Worm (Caenorhabditis elegans) whole organism, young adult: Measurements from ENCODE around the gene parp-2.

ENCODE experiments used
- B0261.1 ChIP-seq: sonication (generic microtip); optimal IDR thresholded peaks from 2 replicates; lab custom pipeline; 2016; ENCODE audit warnings: mild to moderate bottlenecking, missing genetic modification characterization, moderate library complexity, missing compliant biosample characterization
- C06A6.2 ChIP-seq: fragments of 200-800 bp; sonication (Bioruptor generic); conservative IDR thresholded peaks from 2 replicates; pipeline ENCODE4 v1.3.6; 2022; ENCODE audit warnings: missing genetic modification characterization, missing compliant biosample characterization
- F23B12.7 ChIP-seq: sonication (generic microtip); optimal IDR thresholded peaks from 2 replicates; lab custom pipeline; 2017; ENCODE audit warnings: missing genetic modification characterization, mild to moderate bottlenecking, missing compliant biosample characterization, antibody characterized with exemption, moderate library complexity; ENCODE audit not compliant: insufficient read depth
- F37B4.10 ChIP-seq: fragments of 200-800 bp; sonication (Bioruptor generic); IDR thresholded peaks from 2 replicates; pipeline ENCODE4 v1.3.6; 2022; ENCODE audit warnings: missing genetic modification characterization, missing compliant biosample characterization
- F57A8.1 ChIP-seq: fragments of 200-800 bp; sonication (Bioruptor generic); optimal IDR thresholded peaks from 2 replicates; lab custom pipeline; 2018; ENCODE audit warnings: mild to moderate bottlenecking, missing genetic modification characterization, moderate library complexity, missing compliant biosample characterization
- K12H6.12 ChIP-seq: fragments of 200-800 bp; sonication (Bioruptor generic); optimal IDR thresholded peaks from 2 replicates; lab custom pipeline; 2018; ENCODE audit warnings: mild to moderate bottlenecking, missing genetic modification characterization, missing compliant biosample characterization
- T07F8.4 ChIP-seq: sonication (generic microtip); optimal IDR thresholded peaks from 2 replicates; lab custom pipeline; 2016; ENCODE audit warnings: mild to moderate bottlenecking, missing genetic modification characterization, moderate library complexity, missing compliant biosample characterization
- Y67H2A.10 ChIP-seq: fragments of 200-800 bp; sonication (Bioruptor generic); conservative IDR thresholded peaks from 2 replicates; pipeline ENCODE4 v1.3.6; 2022; ENCODE audit warnings: missing genetic modification reagents, missing genetic modification characterization, missing compliant biosample characterization
- Y79H2A.3 ChIP-seq: fragments of 200-800 bp; sonication (Bioruptor generic); conservative IDR thresholded peaks from 2 replicates; pipeline ENCODE4 v1.3.6; 2022; ENCODE audit warnings: missing genetic modification reagents, missing genetic modification characterization, missing compliant biosample characterization
- akir-1 ChIP-seq: fragments of 200-800 bp; sonication (Bioruptor generic); optimal IDR thresholded peaks from 2 replicates; lab custom pipeline; 2018; ENCODE audit warnings: mild to moderate bottlenecking, missing genetic modification characterization, moderate library complexity, missing compliant biosample characterization
- atf-7 ChIP-seq: sonication (generic microtip); optimal IDR thresholded peaks from 2 replicates; lab custom pipeline; 2017; ENCODE audit warnings: mild to moderate bottlenecking, missing genetic modification characterization, missing compliant biosample characterization
- cebp-1 ChIP-seq, 2 experiments: fragments of 200-800 bp in 1 of 2; sonication (Bioruptor generic) in 1 of 2; sonication (generic microtip) in 1 of 2; IDR thresholded peaks in 1 of 2; optimal IDR thresholded peaks in 1 of 2; 2 replicates each; pipeline versions ENCODE4 v1.3.6 to Lab custom; 2017 to 2022; ENCODE audit warnings: missing compliant biosample characterization in 2 of 2, missing genetic modification characterization in 2 of 2, mild to moderate bottlenecking in 1 of 2, missing genetic modification reagents in 1 of 2, moderate library complexity in 1 of 2
- ceh-100 ChIP-seq: fragments of 200-800 bp; sonication (Bioruptor generic); IDR thresholded peaks from 2 replicates; pipeline ENCODE4 v1.3.6; 2022; ENCODE audit warnings: missing genetic modification reagents, missing genetic modification characterization, missing compliant biosample characterization
- ceh-40 ChIP-seq: fragments of 200-800 bp; sonication (Bioruptor generic); IDR thresholded peaks from 2 replicates; pipeline ENCODE4 v1.3.6; 2022; ENCODE audit warnings: missing genetic modification characterization, missing compliant biosample characterization
- chd-7 ChIP-seq: sonication (generic microtip); optimal IDR thresholded peaks from 2 replicates; lab custom pipeline; 2016; ENCODE audit warnings: mild to moderate bottlenecking, missing genetic modification characterization, moderate library complexity, missing compliant biosample characterization
- egl-44 ChIP-seq: fragments of 200-800 bp; sonication (Bioruptor generic); IDR thresholded peaks from 2 replicates; pipeline ENCODE4 v1.3.6; 2022; ENCODE audit warnings: missing genetic modification reagents, missing genetic modification characterization, missing compliant biosample characterization
- lag-1 ChIP-seq: fragments of 200-800 bp; sonication (Bioruptor generic); IDR thresholded peaks from 2 replicates; pipeline ENCODE4 v1.3.6; 2022; ENCODE audit warnings: missing genetic modification reagents, missing genetic modification characterization, missing compliant biosample characterization
- let-526 ChIP-seq: fragments of 200-800 bp; sonication (Bioruptor generic); IDR thresholded peaks from 2 replicates; pipeline ENCODE4 v1.3.6; 2022; ENCODE audit warnings: missing genetic modification reagents, missing genetic modification characterization, missing compliant biosample characterization
- let-607 ChIP-seq, 2 experiments: fragments of 200-800 bp in 1 of 2; sonication (Bioruptor generic) in 1 of 2; sonication (generic microtip) in 1 of 2; optimal IDR thresholded peaks; 2 replicates each; lab custom pipeline; 2016 to 2018; ENCODE audit warnings: mild to moderate bottlenecking in 2 of 2, missing compliant biosample characterization in 2 of 2, missing genetic modification characterization in 2 of 2, moderate library complexity in 2 of 2, missing genotype in 1 of 2
- lin-26 ChIP-seq: fragments of 200-800 bp; sonication (Bioruptor generic); IDR thresholded peaks from 2 replicates; pipeline ENCODE4 v1.3.6; 2022; ENCODE audit warnings: missing genetic modification reagents, missing genetic modification characterization, missing compliant biosample characterization
- lin-35 ChIP-seq, 3 experiments: fragments of 150-350 bp in 2 of 3; sonication (generic microtip) in 1 of 3; optimal IDR thresholded peaks; 2 replicates each; lab custom pipeline; 2014 to 2018; ENCODE audit warnings: missing biosample characterization in 3 of 3, missing genetic modification characterization in 3 of 3, missing genetic modification reagents in 3 of 3
- mel-28 ChIP-seq: sonication (generic microtip); optimal IDR thresholded peaks from 2 replicates; lab custom pipeline; 2016; ENCODE audit warnings: borderline replicate concordance, mild to moderate bottlenecking, missing genetic modification characterization, missing compliant biosample characterization
- nfya-2 ChIP-seq: fragments of 200-800 bp; sonication (Bioruptor generic); IDR thresholded peaks from 2 replicates; pipeline ENCODE4 v1.3.6; 2022; ENCODE audit warnings: missing genetic modification reagents, missing genetic modification characterization, missing compliant biosample characterization
- nfyb-1 ChIP-seq: fragments of 200-800 bp; sonication (Bioruptor generic); IDR thresholded peaks from 2 replicates; pipeline ENCODE4 v1.3.6; 2022; ENCODE audit warnings: missing genetic modification reagents, missing genetic modification characterization, missing compliant biosample characterization
- nhr-179 ChIP-seq: sonication (generic microtip); optimal IDR thresholded peaks from 2 replicates; lab custom pipeline; 2016; ENCODE audit warnings: mild to moderate bottlenecking, missing genetic modification characterization, missing compliant biosample characterization
- nhr-90 ChIP-seq: sonication (generic microtip); optimal IDR thresholded peaks from 2 replicates; lab custom pipeline; 2016; ENCODE audit warnings: missing genotype, mild to moderate bottlenecking, missing genetic modification characterization, missing compliant biosample characterization
- rcor-1 ChIP-seq: fragments of 200-800 bp; sonication (Bioruptor generic); IDR thresholded peaks from 2 replicates; pipeline ENCODE4 v1.3.6; 2022; ENCODE audit warnings: missing genetic modification reagents, missing genetic modification characterization, missing compliant biosample characterization
- rec-8 ChIP-seq, 2 experiments: sonication (generic microtip); optimal IDR thresholded peaks; 2 replicates each; lab custom pipeline; 2016; ENCODE audit warnings: mild to moderate bottlenecking in 2 of 2, missing genetic modification characterization in 2 of 2, missing genetic modification reagents in 2 of 2, missing genotype in 2 of 2, missing biosample characterization in 1 of 2, missing compliant biosample characterization in 1 of 2, moderate library complexity in 1 of 2
- snpc-1.1 ChIP-seq: sonication (generic microtip); optimal IDR thresholded peaks from 2 replicates; lab custom pipeline; 2017; ENCODE audit warnings: missing genetic modification characterization, mild to moderate bottlenecking, missing compliant biosample characterization, antibody characterized with exemption, moderate library complexity, missing genotype, missing genetic modification reagents; ENCODE audit not compliant: insufficient read depth
- tbx-9 ChIP-seq: sonication (generic microtip); optimal IDR thresholded peaks from 2 replicates; lab custom pipeline; 2016; ENCODE audit warnings: borderline replicate concordance, missing genetic modification characterization, inconsistent platforms, missing compliant biosample characterization
- tlf-1 ChIP-seq: fragments of 200-800 bp; sonication (Bioruptor generic); optimal IDR thresholded peaks from 2 replicates; lab custom pipeline; 2018; ENCODE audit warnings: mild to moderate bottlenecking, missing genetic modification characterization, missing compliant biosample characterization
- unc-62 ChIP-seq: fragments of 150-350 bp; optimal IDR thresholded peaks from 2 replicates; lab custom pipeline; 2014; ENCODE audit warnings: missing biosample characterization, missing genetic modification reagents, missing genetic modification characterization
- zim-3 ChIP-seq: sonication (generic microtip); optimal IDR thresholded peaks from 2 replicates; lab custom pipeline; 2017; ENCODE audit warnings: mild to moderate bottlenecking, missing genetic modification characterization, moderate library complexity, missing compliant biosample characterization
- ztf-18 ChIP-seq: sonication (generic microtip); optimal IDR thresholded peaks from 2 replicates; lab custom pipeline; 2016; ENCODE audit warnings: missing genotype, mild to moderate bottlenecking, missing genetic modification characterization, missing compliant biosample characterization
- ztf-25 ChIP-seq: fragments of 200-800 bp; sonication (Bioruptor generic); IDR thresholded peaks from 2 replicates; pipeline ENCODE4 v1.3.6; 2022; ENCODE audit warnings: missing genetic modification reagents, missing genetic modification characterization, missing compliant biosample characterization
- ztf-6 ChIP-seq: fragments of 200-800 bp; sonication (Bioruptor generic); IDR thresholded peaks from 2 replicates; pipeline ENCODE4 v1.3.6; 2022; ENCODE audit warnings: missing genetic modification reagents, missing genetic modification characterization, missing compliant biosample characterization

parp-2 gene

DNA sequence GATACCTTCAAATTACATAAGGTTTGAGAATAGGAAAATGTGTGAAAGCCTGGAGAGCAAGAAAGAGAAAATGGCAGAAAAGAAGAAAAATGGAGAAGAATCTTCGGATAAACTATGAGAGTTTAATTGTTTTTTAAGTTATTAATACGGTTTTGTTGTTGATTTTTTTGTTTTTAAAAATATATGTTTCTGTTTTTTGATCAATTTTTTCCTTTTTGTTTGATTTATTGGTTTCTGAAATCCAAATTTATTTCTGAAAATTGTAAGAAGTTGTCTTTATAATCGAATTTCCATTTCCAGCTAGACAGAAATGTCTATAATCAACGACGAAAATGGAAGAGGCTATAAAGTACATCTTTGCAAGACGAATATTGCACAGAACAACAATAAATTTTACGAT, at the start of gene parp-2:
parp-2 (plus strand) TSS at position 301 of the 400 bp plus-strand sequence.
- TF ChIP-seq B0261.1 (tag; lab: Kevin White, UChicago) (no peak), ceh-40 (no peak)
- TF ChIP-seq, all 124 proteins: peak for 0

DNA sequence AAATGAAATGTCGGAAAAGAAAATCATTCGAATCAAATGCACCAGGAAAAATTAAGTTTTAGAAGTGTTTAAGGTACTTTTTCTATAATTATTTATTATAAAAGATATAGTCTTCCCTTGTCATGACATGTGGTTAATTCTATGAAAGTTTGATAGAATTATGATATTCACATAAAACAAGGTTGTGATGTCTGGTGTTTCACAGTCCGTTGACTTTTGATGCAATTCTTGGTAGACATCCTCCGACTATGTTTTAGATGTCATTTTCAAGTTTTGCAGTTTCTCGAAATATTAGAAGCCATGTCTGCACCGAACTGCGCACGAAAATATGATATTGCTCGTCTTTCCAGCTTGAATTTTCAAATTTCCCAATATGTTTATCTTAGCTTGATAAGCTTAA, 48.5 kb upstream of the parp-2 start, which contains the start of gene sra-7:
sra-7 (plus strand) TSS at position 301 of the 400 bp plus-strand sequence.
- TF ChIP-seq C06A6.2 (GFP tag; lab: Robert Waterston, UW) (no peak), let-607 (tag; optimal IDR thresholded peaks at IDR 0.05; lab: Kevin White, UChicago) (no peak), lin-35 (GFP tag; optimal IDR thresholded peaks at IDR 0.05; lab: Kevin White, UChicago) (no peak), K12H6.12 (tag; lab: Kevin White, UChicago) (no peak)

DNA sequence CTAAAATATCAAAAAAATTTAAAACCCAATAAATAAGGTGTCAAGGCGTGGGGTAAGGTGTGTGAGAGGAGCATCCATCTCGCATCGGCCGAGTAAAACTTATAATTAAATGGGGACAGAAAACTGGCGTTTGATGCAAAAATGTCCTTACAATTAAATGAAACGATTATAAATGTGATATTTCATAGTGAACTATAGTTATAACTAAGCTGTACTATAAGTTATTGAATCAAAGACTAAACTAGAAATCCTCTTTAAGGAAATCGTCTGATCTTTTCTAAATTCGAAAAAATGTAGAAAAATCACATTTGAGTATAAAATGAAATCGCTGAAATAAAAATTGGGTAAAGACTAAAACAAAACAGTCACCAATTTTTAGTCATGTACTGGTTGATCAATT, 42.1 kb upstream of the parp-2 start, which contains the start of gene sra-6:
sra-6 (minus strand) TSS at position 101 of the 400 bp plus-strand sequence.
- no peak for TF ChIP-seq ztf-25 (GFP tag; lab: Robert Waterston, UW)
- no peak for TF ChIP-seq F37B4.10

DNA sequence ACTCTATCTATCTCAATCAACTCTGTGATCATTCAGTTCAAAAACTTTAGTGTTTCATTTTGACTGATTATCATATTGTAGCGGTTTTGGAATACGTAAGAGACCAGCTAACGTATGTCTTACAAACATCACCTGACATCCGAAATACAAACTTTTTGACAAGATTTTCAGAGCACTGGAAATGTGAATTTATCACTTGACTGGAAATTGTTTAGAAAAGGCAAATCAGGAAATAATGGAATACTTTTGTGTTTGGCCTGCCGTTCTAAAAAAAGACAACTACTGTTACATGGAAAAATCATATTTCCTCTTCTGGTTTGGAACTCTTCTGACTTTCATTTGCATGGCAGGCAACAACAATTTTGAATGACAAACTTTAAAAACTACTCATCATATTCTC, 41.3 kb upstream of the parp-2 start, which contains the start of gene F35H8.12:
F35H8.12 (plus strand) TSS at position 301 of the 400 bp plus-strand sequence.
- TF ChIP-seq let-526 (GFP tag; lab: Robert Waterston, UW): no peak
- no peak for TF ChIP-seq lin-26
- no peak for TF ChIP-seq C06A6.2 (GFP tag; lab: Robert Waterston, UW)
- no peak for TF ChIP-seq tbx-9 (tag; lab: Kevin White, UChicago)
- no peak for TF ChIP-seq cebp-1 (GFP tag; IDR thresholded peaks at IDR 0.05; lab: Robert Waterston, UW)
- TF ChIP-seq cebp-1 (tag; optimal IDR thresholded peaks at IDR 0.05; lab: Kevin White, UChicago): no peak
- TF ChIP-seq nhr-179 (tag; lab: Kevin White, UChicago): no peak
- no peak for TF ChIP-seq ceh-100 (GFP tag; lab: Robert Waterston, UW)
- no peak for TF ChIP-seq Y67H2A.10 (GFP tag; lab: Robert Waterston, UW)
- TF ChIP-seq rcor-1 (GFP tag; lab: Robert Waterston, UW): no peak

DNA sequence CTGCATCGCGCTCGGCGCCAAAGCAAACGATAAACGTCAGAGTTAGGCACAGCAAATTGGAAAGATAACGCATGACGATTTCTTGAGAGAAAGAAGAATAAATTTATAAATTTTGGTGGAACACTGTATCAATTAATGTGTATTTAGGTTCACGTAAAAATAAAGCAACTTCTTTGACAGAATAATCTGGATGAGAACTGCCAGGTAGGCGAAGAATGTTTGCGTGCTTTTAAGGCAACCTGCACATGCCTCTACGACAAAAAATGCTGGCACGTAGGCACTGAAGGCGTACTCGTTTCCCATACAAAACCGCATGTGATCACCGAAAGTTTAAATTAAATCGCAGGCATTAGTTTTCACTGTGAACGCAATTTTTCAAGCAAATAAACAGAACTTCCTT, 39.7 kb upstream of the parp-2 start, which contains the start of gene F35H8.1:
F35H8.1 (minus strand) TSS at position 101 of the 400 bp plus-strand sequence.
- TF ChIP-seq ztf-6 (GFP tag; lab: Robert Waterston, UW): no peak
- TF ChIP-seq tlf-1 (GFP tag; lab: Kevin White, UChicago): no peak
- TF ChIP-seq lin-26: no peak
- TF ChIP-seq F57A8.1 (GFP tag; lab: Kevin White, UChicago): no peak
- TF ChIP-seq nfya-2: no peak
- no peak for TF ChIP-seq atf-7
- no peak for TF ChIP-seq F23B12.7
- TF ChIP-seq T07F8.4 (tag; lab: Kevin White, UChicago): no peak
- no peak for TF ChIP-seq unc-62
- no peak for TF ChIP-seq C06A6.2 (GFP tag; lab: Robert Waterston, UW)
- no peak for TF ChIP-seq nfyb-1
- TF ChIP-seq let-526 (GFP tag; lab: Robert Waterston, UW): no peak

DNA sequence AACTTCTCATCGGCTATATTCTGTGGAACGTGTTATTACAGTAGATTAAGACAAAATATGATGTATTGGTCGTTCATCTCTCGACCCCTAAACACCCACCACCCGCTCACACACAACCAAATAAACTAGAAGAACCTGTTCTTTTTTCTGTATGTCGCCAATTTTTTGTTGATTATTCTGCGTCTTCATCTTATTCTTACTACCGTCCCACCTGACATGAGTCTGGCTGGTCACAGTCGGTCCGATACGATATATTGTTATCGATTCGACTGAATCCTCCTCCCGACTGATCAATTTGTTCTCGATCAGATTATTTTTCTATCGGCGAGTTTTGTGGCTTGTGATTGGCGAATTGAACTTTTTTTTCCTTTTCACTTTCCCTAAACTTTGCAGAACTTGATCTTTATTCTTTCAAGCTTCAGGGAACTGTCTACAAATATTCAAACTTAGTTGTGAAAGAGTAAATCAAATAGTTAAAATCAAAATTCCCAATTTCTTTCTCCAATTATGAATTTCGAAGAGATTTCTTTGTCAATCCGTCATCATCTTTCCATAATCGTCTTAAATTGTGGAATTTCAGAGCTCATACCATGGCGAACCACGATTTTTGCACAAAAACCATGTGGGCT, 37.8 kb upstream of the parp-2 start, which contains the start of gene F35H8.2:
F35H8.2 (plus strand) TSS at position 579 of the 629 bp plus-strand sequence.
- TF ChIP-seq chd-7: no peak
- TF ChIP-seq zim-3 (tag; lab: Kevin White, UChicago): no peak
- TF ChIP-seq lag-1 (GFP tag; lab: Robert Waterston, UW): no peak
- TF ChIP-seq rec-8 (tag; optimal IDR thresholded peaks at IDR 0.05; lab: Kevin White, UChicago): no peak
- no peak for TF ChIP-seq Y79H2A.3
- no peak for TF ChIP-seq akir-1 (GFP tag; lab: Kevin White, UChicago)
- TF ChIP-seq egl-44 (GFP tag; lab: Robert Waterston, UW): no peak
- no peak for TF ChIP-seq snpc-1.1 (tag; lab: Kevin White, UChicago)
- no peak for TF ChIP-seq nhr-90 (tag; lab: Kevin White, UChicago)
- TF ChIP-seq mel-28 (tag; lab: Kevin White, UChicago): no peak
- no peak for TF ChIP-seq ztf-18 (tag; lab: Kevin White, UChicago)
